Worm (Caenorhabditis elegans): ENCODE data around the gene str-116.

DNA sequence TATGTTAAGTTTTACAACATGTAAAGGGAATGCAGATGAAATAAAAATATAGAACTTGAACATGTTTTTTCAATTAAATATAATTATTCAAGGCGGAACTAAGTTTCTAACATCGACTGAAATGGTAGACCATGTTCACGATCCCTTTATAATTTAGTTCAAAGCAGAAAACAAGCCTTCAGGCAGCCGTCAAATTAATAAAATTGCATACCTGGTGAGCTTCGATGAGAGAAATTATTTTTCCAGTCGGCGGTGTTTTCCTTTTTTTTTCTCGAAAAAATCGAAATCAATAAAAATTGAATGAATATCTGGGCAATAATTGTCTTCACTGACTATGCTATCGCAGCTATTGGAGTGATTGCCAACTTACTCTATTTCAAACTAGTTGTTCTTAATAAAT lies 24.1 kb downstream of the str-116 start, which contains the start of gene C03E10.1:
- TF ChIP-seq sptf-1 (tag; optimal IDR thresholded peaks at IDR 0.05) (no peak), ztf-11 (tag; optimal IDR thresholded peaks at IDR 0.05) (no peak), unc-62 (GFP tag; optimal IDR thresholded peaks at IDR 0.05) (no peak), snpc-4 (tag; optimal IDR thresholded peaks at IDR 0.05) (no peak)
